Worm (Caenorhabditis elegans): Measurements from ENCODE around the gene ikke-1.
"Not testable (repeated sequence)": the region's sequence is repeated elsewhere in the genome, so short reads cannot be mapped to it uniquely, and the experiment has no call there.

Gene ikke-1

ce11 chrIII:9007183-9007582 is 43.3 kb downstream of the ikke-1 start:
- peak; percentile 10 for TF ChIP-seq sptf-1 (tag; optimal IDR thresholded peaks at IDR 0.05)
- TF ChIP-seq ces-1 (GFP tag; optimal IDR thresholded peaks at IDR 0.05), result no peak
- TF ChIP-seq lin-13 (tag; optimal IDR thresholded peaks at IDR 0.05), result no peak
- TF ChIP-seq hlh-1 (tag; optimal IDR thresholded peaks at IDR 0.05), result peak; percentile 87
- TF ChIP-seq mab-5 (tag; optimal IDR thresholded peaks at IDR 0.05), result no peak
- TF ChIP-seq zip-8 (tag; optimal IDR thresholded peaks at IDR 0.05), result no peak
- TF ChIP-seq unc-120 (tag; optimal IDR thresholded peaks at IDR 0.05; ENCODE audit: poor library complexity, severe bottlenecking), result peak; percentile 67
- peak; percentile 24 for TF ChIP-seq cnd-1 (tag; optimal IDR thresholded peaks at IDR 0.05)
- TF ChIP-seq drap-1 (GFP tag; optimal IDR thresholded peaks at IDR 0.05), result peak; percentile 59
- TF ChIP-seq mep-1 (tag; optimal IDR thresholded peaks at IDR 0.05), result no peak
- TF ChIP-seq snpc-4 (tag; optimal IDR thresholded peaks at IDR 0.05), result no peak
- no peak for TF ChIP-seq M03D4.4 (tag; optimal IDR thresholded peaks at IDR 0.05)
- TF ChIP-seq unc-62 (GFP tag; optimal IDR thresholded peaks at IDR 0.05), result peak; percentile 69
- peak; percentile 57 for TF ChIP-seq nhr-12 (tag; optimal IDR thresholded peaks at IDR 0.05)
- TF ChIP-seq ham-2 (GFP tag; optimal IDR thresholded peaks at IDR 0.05), result no peak
- no peak for TF ChIP-seq ceh-43 (GFP tag; optimal IDR thresholded peaks at IDR 0.05)
- TF ChIP-seq pha-4 (tag; optimal IDR thresholded peaks at IDR 0.05), result peak; percentile 22

- not testable (repeated sequence) for TF ChIP-seq sptf-1 (tag; optimal IDR thresholded peaks at IDR 0.05); elt-1 (tag; optimal IDR thresholded peaks at IDR 0.05; ENCODE audit: borderline replicate concordance, insufficient read depth); unc-39 (tag; optimal IDR thresholded peaks at IDR 0.05)
Observed at ce11 chrIII:9005905-9006372, 44.6 kb downstream of the ikke-1 start, which contains the start of gene rab-6.1. Gene rab-6.1, minus strand, starts transcription at chrIII:9005955.

ce11 chrIII:9004658-9005057 is 45.8 kb downstream of the ikke-1 start:
- TF ChIP-seq M03D4.4 (tag; optimal IDR thresholded peaks at IDR 0.05) (no peak), nhr-237 (tag; optimal IDR thresholded peaks at IDR 0.05) (no peak), zip-8 (tag; optimal IDR thresholded peaks at IDR 0.05) (no peak), nhr-2 (tag; optimal IDR thresholded peaks at IDR 0.05) (no peak), flh-1 (GFP tag; optimal IDR thresholded peaks at IDR 0.05) (no peak), drap-1 (GFP tag; optimal IDR thresholded peaks at IDR 0.05) (no peak), elt-3 (tag; optimal IDR thresholded peaks at IDR 0.05) (no peak), ham-2 (GFP tag; optimal IDR thresholded peaks at IDR 0.05) (no peak)

ce11 chrIII:9002545-9002944 is 48.0 kb downstream of the ikke-1 start, which contains the start of the genes F59B2.15 and zif-1:
Gene F59B2.15, minus strand, starts transcription at chrIII:9002645.
Gene zif-1, plus strand, starts transcription at chrIII:9002779.
- TF ChIP-seq lin-13 (tag; optimal IDR thresholded peaks at IDR 0.05) (no peak), ceh-83 (GFP tag; optimal IDR thresholded peaks at IDR 0.05) (no peak), sptf-1 (tag; optimal IDR thresholded peaks at IDR 0.05) (no peak), lin-32 (GFP tag; optimal IDR thresholded peaks at IDR 0.05) (no peak), mls-2 (tag; optimal IDR thresholded peaks at IDR 0.05) (no peak), ztf-11 (tag; optimal IDR thresholded peaks at IDR 0.05) (no peak), unc-62 (GFP tag; optimal IDR thresholded peaks at IDR 0.05) (no peak), sem-2 (GFP tag; optimal IDR thresholded peaks at IDR 0.05) (no peak), nhr-76 (tag; optimal IDR thresholded peaks at IDR 0.05) (no peak), tbx-8 (GFP tag; optimal IDR thresholded peaks at IDR 0.05) (no peak), hlh-1 (tag; optimal IDR thresholded peaks at IDR 0.05) (no peak), M03D4.4 (tag; optimal IDR thresholded peaks at IDR 0.05) (no peak)

ce11 chrIII:9001899-9002298 is 48.6 kb downstream of the ikke-1 start, which contains the start of gene rpn-6.2:
Gene rpn-6.2, minus strand, starts transcription at chrIII:9001999.
- TF ChIP-seq lsy-2 (tag; optimal IDR thresholded peaks at IDR 0.05) (no peak), elt-3 (tag; optimal IDR thresholded peaks at IDR 0.05) (no peak), nhr-2 (tag; optimal IDR thresholded peaks at IDR 0.05) (no peak), elt-1 (tag; optimal IDR thresholded peaks at IDR 0.05; ENCODE audit: borderline replicate concordance, insufficient read depth) (no peak), nhr-76 (tag; optimal IDR thresholded peaks at IDR 0.05) (no peak), nhr-28 (tag; optimal IDR thresholded peaks at IDR 0.05) (no peak), ceh-43 (GFP tag; optimal IDR thresholded peaks at IDR 0.05) (no peak), mls-2 (tag; optimal IDR thresholded peaks at IDR 0.05) (no peak), sem-2 (GFP tag; optimal IDR thresholded peaks at IDR 0.05) (no peak), zip-8 (tag; optimal IDR thresholded peaks at IDR 0.05) (no peak), tbx-8 (GFP tag; optimal IDR thresholded peaks at IDR 0.05) (no peak), pha-4 (tag; optimal IDR thresholded peaks at IDR 0.05) (no peak), snpc-4 (tag; optimal IDR thresholded peaks at IDR 0.05) (no peak), unc-120 (tag; optimal IDR thresholded peaks at IDR 0.05; ENCODE audit: poor library complexity, severe bottlenecking) (no peak), flh-1 (GFP tag; optimal IDR thresholded peaks at IDR 0.05) (no peak), lin-13 (tag; optimal IDR thresholded peaks at IDR 0.05) (no peak), ztf-11 (tag; optimal IDR thresholded peaks at IDR 0.05) (no peak), blmp-1 (tag; optimal IDR thresholded peaks at IDR 0.05) (no peak), nhr-12 (tag; optimal IDR thresholded peaks at IDR 0.05) (no peak), mab-5 (tag; optimal IDR thresholded peaks at IDR 0.05) (no peak)

Measured in whole organism, mixed stage, embryonic.